Worm (Caenorhabditis elegans) whole organism, early embryonic: ENCODE results near the gene chil-23.

Source experiments
- ama-1 ChIP-seq: fragments of 150-350 bp; optimal IDR thresholded peaks from 2 replicates; lab custom pipeline; 2014
- ceh-13 ChIP-seq: fragments of 200-800 bp; sonication (Bioruptor generic); optimal IDR thresholded peaks from 2 replicates; lab custom pipeline; 2018; ENCODE audit warnings: mild to moderate bottlenecking, missing genetic modification characterization, missing compliant biosample characterization
- ets-7 ChIP-seq: sonication (generic microtip); optimal IDR thresholded peaks from 2 replicates; lab custom pipeline; 2016; ENCODE audit warnings: missing genotype, missing genetic modification characterization, missing compliant biosample characterization

DNA sequence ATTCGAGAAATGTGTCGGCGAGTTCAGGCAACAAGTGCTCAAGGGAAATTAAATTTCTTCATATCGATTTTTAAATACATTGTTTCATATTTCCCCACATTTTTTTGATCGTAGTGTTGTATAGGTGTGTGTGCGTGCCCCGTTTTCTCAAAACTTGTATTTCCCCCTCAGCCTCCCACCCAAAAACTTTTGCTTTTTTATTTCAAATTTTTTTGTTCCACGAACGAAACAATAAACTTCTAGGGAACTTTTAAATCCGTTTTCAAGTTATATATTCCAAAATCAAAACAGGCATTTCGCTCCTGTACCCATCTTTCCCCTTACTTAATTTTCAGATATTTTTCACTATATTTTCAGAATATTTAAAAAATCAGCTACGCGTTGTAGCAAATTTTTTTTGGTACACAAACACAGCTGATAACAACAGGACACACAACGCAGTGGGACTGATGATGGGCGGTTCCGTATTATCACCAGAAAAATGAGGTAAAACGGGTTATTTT lies 50.3 kb downstream of the chil-23 start, which contains the start of the genes M176.4 and M176.16:
- TF ChIP-seq ama-1 (lab: Kevin White, UChicago), result no peak
- TF ChIP-seq ceh-13 (GFP tag; lab: Kevin White, UChicago), result no peak
- no peak for TF ChIP-seq ets-7
